Fruit fly (Drosophila melanogaster): ENCODE results near the gene CG43390.

The CG43390 gene

DNA sequence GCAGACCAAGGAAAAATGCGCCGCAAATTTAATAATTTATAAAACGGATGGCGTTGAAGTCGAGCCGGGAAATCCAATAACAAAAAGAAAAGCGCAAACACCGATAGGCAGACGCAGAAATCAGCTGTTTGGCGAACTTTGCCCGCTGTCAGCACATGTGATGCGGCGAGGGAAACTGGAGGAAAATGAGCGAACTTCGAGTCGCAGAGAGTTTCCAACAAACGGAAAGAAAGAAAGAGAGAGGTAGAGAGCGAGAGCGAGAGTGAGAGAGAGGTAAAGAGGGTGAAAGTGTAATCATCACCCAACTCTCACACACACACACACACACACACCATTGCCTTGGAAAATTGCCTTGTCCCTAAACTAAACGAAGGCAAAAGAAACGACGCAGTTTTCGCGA lies 22.5 kb downstream of the CG43390 start (continued):
- TF ChIP-seq Max (GFP tag; optimal IDR thresholded peaks at IDR 0.05) (no peak), schlank (tag; optimal IDR thresholded peaks at IDR 0.05) (no peak), Six4 (GFP tag; optimal IDR thresholded peaks at IDR 0.05) (no peak), hb (GFP tag; IDR thresholded peaks at IDR 0.05; ENCODE audit: partially characterized antibody) (no peak), pros (GFP tag; optimal IDR thresholded peaks at IDR 0.05) (peak; percentile 66), CTCF (GFP tag; optimal IDR thresholded peaks at IDR 0.05) (peak; percentile 14), Blimp-1 (GFP tag; optimal IDR thresholded peaks at IDR 0.05) (peak; percentile 71), ara (GFP tag; IDR thresholded peaks at IDR 0.05) (no peak), CG1529 (GFP tag; optimal IDR thresholded peaks at IDR 0.05) (no peak), CG15269 (tag; optimal IDR thresholded peaks at IDR 0.05) (no peak), fu2 (GFP tag; optimal IDR thresholded peaks at IDR 0.05) (no peak), CG33213 (GFP tag; optimal IDR thresholded peaks at IDR 0.05) (no peak), Lpt (GFP tag; optimal IDR thresholded peaks at IDR 0.05) (no peak), Mrtf (GFP tag; IDR thresholded peaks at IDR 0.05) (no peak), mld (GFP tag; IDR thresholded peaks at IDR 0.05; ENCODE audit: partially characterized antibody) (no peak), CG12236 (GFP tag; optimal IDR thresholded peaks at IDR 0.05) (no peak), lilli (GFP tag; optimal IDR thresholded peaks at IDR 0.05) (no peak), CG17328 (GFP tag; IDR thresholded peaks at IDR 0.05) (no peak), CG6765 (GFP tag; optimal IDR thresholded peaks at IDR 0.05) (no peak), tx (GFP tag; optimal IDR thresholded peaks at IDR 0.05) (no peak)

- TF ChIP-seq gfzf (GFP tag; optimal IDR thresholded peaks at IDR 0.05) (no peak), CG16779 (GFP tag; IDR thresholded peaks at IDR 0.05) (no peak), CG15479 (GFP tag; optimal IDR thresholded peaks at IDR 0.05) (no peak), CG7556 (GFP tag; optimal IDR thresholded peaks at IDR 0.05) (peak; percentile 75), CG1792 (GFP tag; optimal IDR thresholded peaks at IDR 0.05) (no peak), bowl (GFP tag; IDR thresholded peaks at IDR 0.05) (no peak), CrebB (tag; optimal IDR thresholded peaks at IDR 0.05) (no peak), dysf (GFP tag; IDR thresholded peaks at IDR 0.05) (no peak; the same call in 2 of the 3 replicates), Sry-δ (GFP tag; optimal IDR thresholded peaks at IDR 0.05) (no peak), CG17802 (tag; optimal IDR thresholded peaks at IDR 0.05) (no peak), CG17361 (GFP tag; IDR thresholded peaks at IDR 0.05) (peak; percentile 26; the same call in 1 of the 3 replicates), crp (GFP tag; optimal IDR thresholded peaks at IDR 0.05) (no peak), grn (GFP tag; optimal IDR thresholded peaks at IDR 0.05) (no peak), Oli (tag; optimal IDR thresholded peaks at IDR 0.05) (peak; percentile 27), MBD-R2 (GFP tag; IDR thresholded peaks at IDR 0.05) (no peak), Ets65A (GFP tag) (peak; percentile 12), MTF-1 (GFP tag; optimal IDR thresholded peaks at IDR 0.05; ENCODE audit: borderline replicate concordance) (no peak), tap (tag; optimal IDR thresholded peaks at IDR 0.05) (no peak), gsb (GFP tag; IDR thresholded peaks at IDR 0.05) (no peak), az2 (GFP tag; optimal IDR thresholded peaks at IDR 0.05) (peak; percentile 29), CG11398 (GFP tag; optimal IDR thresholded peaks at IDR 0.05) (no peak), Sry-β (GFP tag; optimal IDR thresholded peaks at IDR 0.05) (no peak), unpg (GFP tag; optimal IDR thresholded peaks at IDR 0.05) (peak; percentile 5), lov (optimal IDR thresholded peaks at IDR 0.05) (no peak), lov (GFP tag; IDR thresholded peaks at IDR 0.05) (no peak), PHDP (tag; optimal IDR thresholded peaks at IDR 0.05) (peak; percentile 52), CG17328 (GFP tag; IDR thresholded peaks at IDR 0.05) (no peak), Dll (GFP tag; IDR thresholded peaks at IDR 0.05; ENCODE audit: partially characterized antibody) (no peak), Gug (GFP tag; IDR thresholded peaks at IDR 0.05) (no peak), CG4282 (GFP tag; optimal IDR thresholded peaks at IDR 0.05) (no peak), ftz-f1 (GFP tag; optimal IDR thresholded peaks at IDR 0.05) (no peak), fd64A (GFP tag; optimal IDR thresholded peaks at IDR 0.05) (no peak), NK7.1 (GFP tag; optimal IDR thresholded peaks at IDR 0.05) (no peak), cas (GFP tag; IDR thresholded peaks at IDR 0.05) (no peak)
Measured at dm6 chr3L:11556637-11557036, 23.1 kb downstream of the CG43390 start.
